Worm (Caenorhabditis elegans) whole organism, L4/young adult: Measurements from ENCODE around the gene mcm-7.

Experiments
- W03F9.2 ChIP-seq: fragments of 150-350 bp; optimal IDR thresholded peaks from 2 replicates; lab custom pipeline; 2014; ENCODE audit warnings: missing biosample characterization, missing genetic modification characterization
- dao-5 ChIP-seq: sonication (generic microtip); optimal IDR thresholded peaks from 2 replicates; lab custom pipeline; 2016; ENCODE audit warnings: missing genotype, missing genetic modification characterization, moderate library complexity, missing compliant biosample characterization
- him-1 ChIP-seq: sonication (generic microtip); optimal IDR thresholded peaks from 2 replicates; lab custom pipeline; 2016; ENCODE audit warnings: missing genotype, missing genetic modification reagents, missing genetic modification characterization, missing compliant biosample characterization

DNA sequence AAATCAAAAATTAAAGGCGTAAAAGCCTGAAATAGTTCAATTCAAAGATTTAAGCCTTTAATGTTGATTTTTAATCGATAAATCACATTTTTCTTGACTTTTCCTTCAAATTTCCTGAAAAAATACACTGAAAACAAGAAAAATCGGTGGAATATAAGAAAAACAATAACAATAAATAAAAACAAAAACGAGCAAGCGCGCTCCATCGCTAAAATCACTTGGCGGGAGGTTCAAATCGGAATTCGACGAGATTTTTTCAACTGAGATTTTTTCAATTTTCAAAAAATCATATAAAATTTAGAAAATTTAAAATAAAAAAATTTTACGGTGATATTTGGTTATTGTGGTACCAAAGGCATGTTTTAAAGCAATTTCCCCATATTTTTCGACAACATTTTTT, 7.5 kb upstream of the mcm-7 start:
- TF ChIP-seq him-1 (tag; lab: Kevin White, UChicago), result no peak
- no peak for TF ChIP-seq dao-5
- no peak for TF ChIP-seq W03F9.2 (tag; lab: Kevin White, UChicago)
